Fruit fly (Drosophila melanogaster) whole organism, pupa: Measurements from ENCODE around the gene CG1409.

Experiments used
- Pif1A ChIP-seq: fragments of 200-800 bp; sonication (Bioruptor generic); optimal IDR thresholded peaks from 3 replicates; lab custom pipeline; 2016; ENCODE audit warnings: missing biosample characterization, missing genetic modification characterization
- Pif1B ChIP-seq: fragments of 200-800 bp; sonication (Bioruptor generic); optimal IDR thresholded peaks from 3 replicates; lab custom pipeline; 2016; ENCODE audit warnings: missing biosample characterization, missing genetic modification characterization
- fd96Ca ChIP-seq: fragments of 200-800 bp; sonication (Bioruptor generic); IDR thresholded peaks from 3 replicates; pipeline ENCODE4 v1.3.6; 2022; ENCODE audit warnings: missing biosample characterization, missing genetic modification characterization

dm6 chrX:7891596-7892538, 33.9 kb downstream of the CG1409 start, which contains the start of gene Nek2:
- peak; percentile 15 for TF ChIP-seq Pif1A (GFP tag; lab: Kevin White, UChicago)
- no peak for TF ChIP-seq fd96Ca (GFP tag; lab: Robert Waterston, UW)
- TF ChIP-seq Pif1B (GFP tag; lab: Kevin White, UChicago) = peak; percentile 26
